Worm (Caenorhabditis elegans): ENCODE results near the gene col-97.

ce11 chrIII:12990997-12991396 lies 2.5 kb downstream of the col-97 start, which contains the start of gene ZK1010.12:
- TF ChIP-seq him-1 (tag; optimal IDR thresholded peaks at IDR 0.05) (no peak), W03F9.2 (tag; optimal IDR thresholded peaks at IDR 0.05) (no peak)

All from whole organism, L4/young adult.